Worm (Caenorhabditis elegans) whole organism, L4/young adult: ENCODE measurements around the gene dhrs-4.

Experiments
- W03F9.2 ChIP-seq: fragments of 150-350 bp; optimal IDR thresholded peaks from 2 replicates; lab custom pipeline; 2014; ENCODE audit warnings: missing biosample characterization, missing genetic modification characterization
- dao-5 ChIP-seq: sonication (generic microtip); optimal IDR thresholded peaks from 2 replicates; lab custom pipeline; 2016; ENCODE audit warnings: missing genotype, missing genetic modification characterization, moderate library complexity, missing compliant biosample characterization
- him-1 ChIP-seq: sonication (generic microtip); optimal IDR thresholded peaks from 2 replicates; lab custom pipeline; 2016; ENCODE audit warnings: missing genotype, missing genetic modification reagents, missing genetic modification characterization, missing compliant biosample characterization

The dhrs-4 gene

ce11 chrV:12970575-12971160, 48.3 kb downstream of the dhrs-4 start, which contains the start of gene pnn-1:
Gene pnn-1 (plus strand): TSS chrV:12971110.
- TF ChIP-seq W03F9.2 (tag; lab: Kevin White, UChicago), result peak; percentile 29
- TF ChIP-seq dao-5 (tag; lab: Kevin White, UChicago), result no peak
- TF ChIP-seq him-1 (tag; lab: Kevin White, UChicago), result no peak
